Fruit fly (Drosophila melanogaster) whole organism, adult: Measurements from ENCODE around the gene ApepP.

Experiments used
- CG14711 ChIP-seq: fragments of 200-800 bp; sonication (Bioruptor generic); optimal IDR thresholded peaks from 2 replicates; lab custom pipeline; 2018; ENCODE audit warnings: missing biosample characterization, mild to moderate bottlenecking, missing genetic modification characterization, moderate library complexity
- CG5204 ChIP-seq: fragments of 200-800 bp; sonication (Bioruptor generic); optimal IDR thresholded peaks from 2 replicates; lab custom pipeline; 2016; ENCODE audit warnings: missing biosample characterization, missing genetic modification characterization
- CG7045 ChIP-seq: fragments of 200-800 bp; sonication (Bioruptor generic); optimal IDR thresholded peaks from 2 replicates; lab custom pipeline; 2017; ENCODE audit warnings: missing biosample characterization, mild to moderate bottlenecking, missing genetic modification characterization
- Clk ChIP-seq: fragments of 200-800 bp; sonication (Bioruptor generic); optimal IDR thresholded peaks from 2 replicates; lab custom pipeline; 2017; ENCODE audit warnings: missing biosample characterization, missing genetic modification characterization
- Hr96 ChIP-seq: fragments of 200-800 bp; sonication (Bioruptor generic); optimal IDR thresholded peaks from 2 replicates; lab custom pipeline; 2016; ENCODE audit warnings: missing biosample characterization, missing genetic modification characterization
- cic ChIP-seq: fragments of 200-800 bp; sonication (Bioruptor generic); optimal IDR thresholded peaks from 2 replicates; lab custom pipeline; 2017; ENCODE audit warnings: missing biosample characterization, mild to moderate bottlenecking, missing genetic modification characterization, moderate library complexity
- cnc ChIP-seq, 2 experiments: fragments of >200 bp; optimal IDR thresholded peaks; 2 replicates each; lab custom pipeline; 2017
- kay ChIP-seq: fragments of 200-800 bp; sonication (Bioruptor generic); peaks from one replicate; lab custom pipeline; 2016; ENCODE audit warnings: missing biosample characterization, missing genetic modification characterization, borderline replicate concordance
- ovo ChIP-seq: fragments of 200-800 bp; sonication (Bioruptor generic); optimal IDR thresholded peaks from 2 replicates; lab custom pipeline; 2016; ENCODE audit warnings: missing biosample characterization, missing genetic modification characterization

DNA sequence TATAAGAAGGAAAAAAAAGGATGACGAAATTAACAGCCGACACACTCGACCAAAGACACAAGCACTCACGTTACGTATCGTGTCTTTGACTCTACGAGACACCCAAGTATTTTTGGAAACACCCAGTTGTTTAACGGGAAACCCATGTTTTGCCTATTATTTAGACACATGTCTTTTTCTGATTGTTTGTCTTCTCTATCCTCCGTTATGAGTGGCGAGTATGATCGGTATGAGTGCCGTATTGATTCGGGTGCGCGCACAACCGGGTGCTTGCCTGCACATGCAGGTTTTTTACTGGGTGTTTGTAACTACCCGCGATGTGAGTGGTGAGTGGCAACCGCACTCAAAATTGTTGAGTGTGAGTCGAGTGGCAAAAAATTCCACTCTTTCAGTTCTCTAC, 51.1 kb downstream of the ApepP start:
- TF ChIP-seq ovo (GFP tag; lab: Kevin White, UChicago): no peak
- TF ChIP-seq cnc (optimal IDR thresholded peaks at IDR 0.05; lab: Kevin White, UChicago): no peak
- no peak for TF ChIP-seq kay
- TF ChIP-seq cic (GFP tag; lab: Kevin White, UChicago): no peak
- TF ChIP-seq CG7045 (GFP tag; lab: Kevin White, UChicago): no peak
- TF ChIP-seq Clk (GFP tag; lab: Kevin White, UChicago): no peak
- no peak for TF ChIP-seq Hr96 (GFP tag; lab: Kevin White, UChicago)
- no peak for TF ChIP-seq CG5204 (GFP tag; lab: Kevin White, UChicago)
- no peak for TF ChIP-seq CG14711 (tag; lab: Kevin White, UChicago)
